Worm (Caenorhabditis elegans): ENCODE data around the gene B0462.5.

B0462.5 gene

ce11 chrV:18323231-18323630 lies at the start of gene B0462.5:
TSS of gene B0462.5 (minus strand) at chrV:18323331.
- TF ChIP-seq nhr-12 (tag; optimal IDR thresholded peaks at IDR 0.05) (no peak), fos-1 (tag; optimal IDR thresholded peaks at IDR 0.05) (peak; percentile 35), R02D3.7 (tag; optimal IDR thresholded peaks at IDR 0.05) (no peak)

- peak; percentile 8 for TF ChIP-seq crh-2 (tag; optimal IDR thresholded peaks at IDR 0.05)
- no peak for TF ChIP-seq nhr-12 (tag; optimal IDR thresholded peaks at IDR 0.05)
- peak; percentile 51 for TF ChIP-seq fos-1 (tag; optimal IDR thresholded peaks at IDR 0.05)
Observed at ce11 chrV:18371579-18371978, 48.4 kb upstream of the B0462.5 start, which contains the start of gene C08E8.4. TSS of gene C08E8.4 (plus strand) at chrV:18371846.

- TF ChIP-seq zag-1 (tag; optimal IDR thresholded peaks at IDR 0.05), result no peak
Observed at ce11 chrV:18371028-18371427, 47.9 kb upstream of the B0462.5 start.

ce11 chrV:18368322-18368721 lies 45.2 kb upstream of the B0462.5 start, which contains the start of gene C08E8.6:
TSS of gene C08E8.6 (minus strand) at chrV:18368422.
- TF ChIP-seq blmp-1 (tag; optimal IDR thresholded peaks at IDR 0.05; ENCODE audit: insufficient read depth), result no peak
- no peak for TF ChIP-seq unc-55 (GFP tag; optimal IDR thresholded peaks at IDR 0.05)
- no peak for TF ChIP-seq dmd-4 (tag; optimal IDR thresholded peaks at IDR 0.05)
- TF ChIP-seq R02D3.7 (tag; optimal IDR thresholded peaks at IDR 0.05), result no peak
- TF ChIP-seq sma-3 (GFP tag; optimal IDR thresholded peaks at IDR 0.05), result no peak
- no peak for TF ChIP-seq lin-13 (GFP tag; optimal IDR thresholded peaks at IDR 0.05)
- TF ChIP-seq ceh-82 (tag; optimal IDR thresholded peaks at IDR 0.05), result no peak

DNA sequence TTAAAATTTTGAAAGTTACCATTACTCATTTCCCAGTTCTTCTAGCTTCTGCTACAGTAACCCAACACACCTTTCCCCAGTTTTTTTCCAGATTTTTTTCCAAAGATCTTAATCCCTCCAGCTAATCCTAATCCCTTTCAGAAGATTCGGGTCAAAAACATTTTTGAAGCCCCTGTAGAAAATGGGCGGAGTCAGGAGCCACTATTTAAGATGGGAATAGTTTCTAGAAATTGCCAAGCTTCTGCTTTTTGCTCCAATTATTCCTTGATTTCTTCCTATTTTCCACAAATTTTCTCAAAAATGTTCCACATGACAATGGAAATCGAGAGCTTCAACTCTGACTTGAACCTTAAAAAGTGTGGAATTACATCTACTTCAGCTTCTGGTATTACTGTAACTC lies 41.4 kb upstream of the B0462.5 start, which contains the start of gene C08E8.9:
Gene C08E8.9, plus strand, starts transcription at position 301 of the 400 bp plus-strand sequence.
- TF ChIP-seq nhr-10 (tag; optimal IDR thresholded peaks at IDR 0.05) (no peak), alr-1 (tag; optimal IDR thresholded peaks at IDR 0.05) (no peak), lin-11 (tag; optimal IDR thresholded peaks at IDR 0.05) (no peak), nhr-237 (tag; optimal IDR thresholded peaks at IDR 0.05) (no peak), ztf-1 (GFP tag; conservative IDR thresholded peaks at IDR 0.05) (no peak), ceh-82 (tag; optimal IDR thresholded peaks at IDR 0.05) (no peak), unc-39 (tag; optimal IDR thresholded peaks at IDR 0.05) (no peak), ztf-11 (tag; optimal IDR thresholded peaks at IDR 0.05) (no peak), nhr-21 (tag; optimal IDR thresholded peaks at IDR 0.05) (no peak), mbf-1 (tag; optimal IDR thresholded peaks at IDR 0.05) (no peak), dmd-4 (tag; optimal IDR thresholded peaks at IDR 0.05) (no peak)

- TF ChIP-seq mbf-1 (tag; optimal IDR thresholded peaks at IDR 0.05), result no peak
- no peak for TF ChIP-seq nhr-12 (tag; optimal IDR thresholded peaks at IDR 0.05)
- TF ChIP-seq mab-5 (tag; optimal IDR thresholded peaks at IDR 0.05), result no peak
Observed at ce11 chrV:18362402-18362801, 39.3 kb upstream of the B0462.5 start, which contains the start of gene C08E8.1. TSS of gene C08E8.1 (minus strand) at chrV:18362502.

- TF ChIP-seq ztf-11 (tag; optimal IDR thresholded peaks at IDR 0.05) (no peak), peb-1 (tag; optimal IDR thresholded peaks at IDR 0.05) (no peak), alr-1 (tag; optimal IDR thresholded peaks at IDR 0.05) (no peak), nhr-237 (tag; optimal IDR thresholded peaks at IDR 0.05) (no peak), mbf-1 (tag; optimal IDR thresholded peaks at IDR 0.05) (no peak), lin-13 (GFP tag; optimal IDR thresholded peaks at IDR 0.05) (no peak)
Observed at ce11 chrV:18359888-18360287, 36.8 kb upstream of the B0462.5 start, which contains the start of gene C08E8.5. TSS of gene C08E8.5 (minus strand) at chrV:18359988.

DNA sequence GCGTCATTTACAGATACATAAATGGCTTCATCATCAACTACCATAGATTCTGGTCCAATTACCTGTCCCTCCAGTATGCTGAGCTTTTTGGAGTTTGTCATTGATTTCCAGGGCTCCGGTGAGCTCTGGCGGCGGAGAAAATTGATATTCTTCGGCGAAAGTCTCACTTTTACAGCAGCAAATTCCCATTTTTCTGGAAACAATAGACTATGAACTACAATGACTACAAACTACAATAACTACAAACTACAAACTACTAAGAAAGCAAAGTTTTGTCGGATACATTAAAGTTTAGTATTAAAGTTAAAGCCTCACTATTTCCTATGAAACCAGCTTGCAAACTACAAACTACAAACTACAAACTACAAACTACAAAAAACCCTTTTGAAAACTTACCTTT lies 32.6 kb upstream of the B0462.5 start, which contains the start of gene C08E8.2:
Gene C08E8.2, minus strand, starts transcription at position 101 of the 400 bp plus-strand sequence.
- TF ChIP-seq lsy-2 (tag; optimal IDR thresholded peaks at IDR 0.05) (no peak), fos-1 (tag; optimal IDR thresholded peaks at IDR 0.05) (no peak), Y55F3AM.14 (GFP tag; optimal IDR thresholded peaks at IDR 0.05) (no peak), sma-3 (GFP tag; optimal IDR thresholded peaks at IDR 0.05) (no peak), nhr-25 (tag; optimal IDR thresholded peaks at IDR 0.05) (no peak)

ce11 chrV:18354299-18354698 lies 31.2 kb upstream of the B0462.5 start:
- TF ChIP-seq ceh-82 (tag; optimal IDR thresholded peaks at IDR 0.05) (no peak), lin-39 (tag; optimal IDR thresholded peaks at IDR 0.05) (no peak), ztf-11 (tag; optimal IDR thresholded peaks at IDR 0.05) (no peak), egl-27 (tag; optimal IDR thresholded peaks at IDR 0.05) (no peak), nhr-129 (tag; optimal IDR thresholded peaks at IDR 0.05) (no peak), gmeb-1 (tag; optimal IDR thresholded peaks at IDR 0.05) (no peak), unc-39 (tag; optimal IDR thresholded peaks at IDR 0.05) (no peak)

Data from whole organism, L2 larva.